Worm (Caenorhabditis elegans): ENCODE results near the gene F55A4.7.

The F55A4.7 gene

DNA sequence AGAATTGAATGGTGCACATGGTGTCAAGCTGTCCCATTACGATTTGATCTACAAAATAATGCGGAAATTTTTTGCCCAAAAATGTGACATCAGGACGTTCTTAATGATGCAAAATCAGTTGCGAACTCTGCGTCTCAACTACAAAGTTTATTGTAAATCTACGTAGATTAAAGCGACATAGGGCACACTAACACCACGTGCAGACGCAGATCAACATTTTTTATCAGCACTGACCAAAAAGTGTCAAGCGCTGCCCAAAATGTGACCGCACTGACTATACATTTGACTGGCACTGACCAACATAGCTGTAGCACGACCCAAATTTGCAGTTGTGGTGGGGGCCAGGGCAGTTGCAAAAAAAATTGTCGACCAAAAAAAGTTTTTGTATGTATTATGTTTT, 28.7 kb downstream of the F55A4.7 start:
- TF ChIP-seq nhr-80 (tag; optimal IDR thresholded peaks at IDR 0.05) = peak; percentile 48
- no peak for TF ChIP-seq hmg-20 (GFP tag; IDR thresholded peaks at IDR 0.05)
- no peak for TF ChIP-seq mes-4 (tag; optimal IDR thresholded peaks at IDR 0.05)
- TF ChIP-seq ceh-58 (GFP tag; IDR thresholded peaks at IDR 0.05) = 0 out of 2 replicates have a peak, but pooled peaks have one; percentile 22

DNA sequence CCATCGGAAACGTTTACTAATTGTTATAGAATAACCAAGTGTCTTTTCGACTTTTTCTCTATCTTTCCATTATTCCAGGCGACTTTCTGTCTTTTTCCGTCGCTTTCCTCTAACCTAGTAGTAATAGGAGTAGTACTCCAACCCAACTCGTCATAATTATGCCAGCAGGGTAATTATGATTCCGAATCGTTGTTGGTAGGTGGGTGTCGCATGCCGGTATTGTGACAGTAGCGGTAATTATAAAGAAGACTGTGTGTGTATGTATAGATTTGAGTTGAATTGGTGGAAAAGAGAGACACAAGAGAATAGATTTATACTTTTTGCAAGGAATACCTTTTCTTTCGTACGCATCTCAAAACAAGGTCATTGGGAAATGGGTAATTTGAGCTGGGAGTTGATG, 33.2 kb downstream of the F55A4.7 start:
- TF ChIP-seq ceh-40 (GFP tag; IDR thresholded peaks at IDR 0.05) = no peak
- no peak for TF ChIP-seq nhr-120 (GFP tag; IDR thresholded peaks at IDR 0.05)
- no peak for TF ChIP-seq tbx-9 (tag; optimal IDR thresholded peaks at IDR 0.05; ENCODE audit: borderline replicate concordance)
- no peak for TF ChIP-seq F23B12.7 (tag; optimal IDR thresholded peaks at IDR 0.05; ENCODE audit: insufficient read depth)

DNA sequence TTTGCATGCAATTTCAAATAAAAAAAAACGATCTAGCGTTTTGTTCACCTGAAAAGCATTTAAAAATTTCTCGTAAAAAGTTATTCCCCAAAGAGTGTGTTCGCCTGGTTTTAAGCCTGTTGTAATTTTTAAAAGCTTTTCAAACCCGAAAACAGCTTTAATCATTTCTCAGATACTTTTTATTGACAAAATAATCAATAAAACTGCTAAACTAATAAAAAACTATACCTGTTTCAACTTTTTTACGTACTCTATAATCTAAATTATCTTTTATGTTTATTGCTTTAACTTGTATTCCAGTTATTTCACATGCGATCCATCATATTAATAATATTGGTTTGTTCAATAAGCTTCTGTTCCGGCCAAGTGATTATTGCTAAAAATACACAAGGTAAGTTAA, 34.2 kb downstream of the F55A4.7 start, which contains the start of gene cutl-21:
Gene cutl-21, plus strand, starts transcription at position 301 of the 400 bp plus-strand sequence.
- TF ChIP-seq madf-6 (GFP tag; IDR thresholded peaks at IDR 0.05) (no peak), ceh-27 (GFP tag; optimal IDR thresholded peaks at IDR 0.05) (no peak), lsy-27 (tag; optimal IDR thresholded peaks at IDR 0.05; ENCODE audit: borderline replicate concordance, insufficient read depth) (no peak), dox-1 (GFP tag; IDR thresholded peaks at IDR 0.05) (no peak), aptf-2 (GFP tag; conservative IDR thresholded peaks at IDR 0.05) (no peak), athp-1 (tag; optimal IDR thresholded peaks at IDR 0.05) (no peak), snpc-1.1 (tag; optimal IDR thresholded peaks at IDR 0.05; ENCODE audit: insufficient read depth) (no peak)

- TF ChIP-seq ceh-40 (GFP tag; IDR thresholded peaks at IDR 0.05) (no peak), lin-35 (GFP tag; optimal IDR thresholded peaks at IDR 0.05) (no peak), nhr-120 (GFP tag; IDR thresholded peaks at IDR 0.05) (no peak), egrh-3 (GFP tag; IDR thresholded peaks at IDR 0.05) (no peak), snpc-4 (GFP tag; optimal IDR thresholded peaks at IDR 0.05) (no peak), snpc-4 (tag; optimal IDR thresholded peaks at IDR 0.05) (no peak), tbx-9 (tag; optimal IDR thresholded peaks at IDR 0.05; ENCODE audit: borderline replicate concordance) (no peak), mes-4 (tag; optimal IDR thresholded peaks at IDR 0.05) (no peak), Y95B8A.8 (GFP tag; IDR thresholded peaks at IDR 0.05) (no peak), lin-54 (GFP tag; optimal IDR thresholded peaks at IDR 0.05) (no peak), F55B11.4 (tag; optimal IDR thresholded peaks at IDR 0.05; ENCODE audit: borderline replicate concordance, insufficient read depth) (no peak)
Measured at ce11 chrX:994678-995077, 43.6 kb downstream of the F55A4.7 start.

- TF ChIP-seq snpc-4 (GFP tag; optimal IDR thresholded peaks at IDR 0.05) (no peak), snpc-4 (tag; optimal IDR thresholded peaks at IDR 0.05) (peak in 2 of 4 experiments; percentile 37 to 41), lin-35 (GFP tag; optimal IDR thresholded peaks at IDR 0.05) (peak in 1 of 3 experiments; percentile 40), madf-10 (tag; optimal IDR thresholded peaks at IDR 0.05) (peak; percentile 69), atf-7 (tag; optimal IDR thresholded peaks at IDR 0.05) (peak; percentile 11), B0035.1 (tag; optimal IDR thresholded peaks at IDR 0.05) (peak; percentile 20), B0019.2 (GFP tag; conservative IDR thresholded peaks at IDR 0.05) (no peak), lin-40 (tag; optimal IDR thresholded peaks at IDR 0.05) (peak; percentile 48), ceh-27 (GFP tag; optimal IDR thresholded peaks at IDR 0.05) (peak; percentile 43), K12H6.12 (tag; optimal IDR thresholded peaks at IDR 0.05) (peak; percentile 86), mes-4 (tag; optimal IDR thresholded peaks at IDR 0.05) (no peak), pbrm-1 (GFP tag; IDR thresholded peaks at IDR 0.05) (0 out of 2 replicates have a peak, but pooled peaks have one; percentile 14), hmg-20 (GFP tag; IDR thresholded peaks at IDR 0.05) (peak; percentile 53; the same call in 1 of the 2 replicates), ekl-4 (GFP tag; IDR thresholded peaks at IDR 0.05) (no peak), zfh-2 (GFP tag; conservative IDR thresholded peaks at IDR 0.05) (peak; percentile 95), egrh-3 (GFP tag; IDR thresholded peaks at IDR 0.05) (peak; percentile 47; the same call in 1 of the 2 replicates)
Measured at ce11 chrX:992650-993403, 45.4 kb downstream of the F55A4.7 start.

All from whole organism, young adult.